Worm (Caenorhabditis elegans) whole organism, L2 larva: ENCODE results near the gene str-164.

Experiments used
- ceh-16 ChIP-seq: fragments of 150-350 bp; optimal IDR thresholded peaks from 2 replicates; lab custom pipeline; 2014; ENCODE audit warnings: missing biosample characterization, missing genetic modification characterization
- egl-27 ChIP-seq: sonication (generic microtip); optimal IDR thresholded peaks from 3 replicates; lab custom pipeline; 2017; ENCODE audit warnings: missing biosample characterization, missing genetic modification reagents, missing genetic modification characterization
- elt-1 ChIP-seq: fragments of 150-350 bp; optimal IDR thresholded peaks from 2 replicates; lab custom pipeline; 2014; ENCODE audit warnings: missing biosample characterization, missing genetic modification characterization
- elt-3 ChIP-seq: sonication (generic microtip); optimal IDR thresholded peaks from 2 replicates; lab custom pipeline; 2017; ENCODE audit warnings: missing biosample characterization, missing genetic modification characterization
- fos-1 ChIP-seq: fragments of 150-350 bp; optimal IDR thresholded peaks from 2 replicates; lab custom pipeline; 2014; ENCODE audit warnings: missing biosample characterization, missing genetic modification characterization
- mab-5 ChIP-seq: fragments of 150-350 bp; optimal IDR thresholded peaks from 2 replicates; lab custom pipeline; 2014; ENCODE audit warnings: missing biosample characterization, missing genetic modification characterization
- mdl-1 ChIP-seq, 2 experiments: fragments of 150-350 bp in 1 of 2; sonication (generic microtip) in 1 of 2; optimal IDR thresholded peaks; 2 replicates each; lab custom pipeline; 2017; ENCODE audit warnings: missing biosample characterization in 2 of 2, missing genetic modification characterization in 2 of 2
- nhr-12 ChIP-seq: fragments of 150-350 bp; optimal IDR thresholded peaks from 2 replicates; lab custom pipeline; 2014; ENCODE audit warnings: missing biosample characterization, missing genetic modification characterization
- nhr-21 ChIP-seq: fragments of 150-350 bp; optimal IDR thresholded peaks from 2 replicates; lab custom pipeline; 2014; ENCODE audit warnings: missing biosample characterization, missing genetic modification characterization
- nhr-77 ChIP-seq: fragments of 150-350 bp; optimal IDR thresholded peaks from 2 replicates; lab custom pipeline; 2014; ENCODE audit warnings: missing biosample characterization, missing genetic modification characterization
- snpc-4 ChIP-seq: fragments of 150-350 bp; optimal IDR thresholded peaks from 2 replicates; lab custom pipeline; 2014; ENCODE audit warnings: missing biosample characterization, missing genetic modification characterization
- unc-62 ChIP-seq: fragments of 150-350 bp; optimal IDR thresholded peaks from 2 replicates; lab custom pipeline; 2014; ENCODE audit warnings: missing biosample characterization, missing genetic modification reagents, missing genetic modification characterization
- ztf-1 ChIP-seq: fragments of 200-800 bp; sonication (Bioruptor generic); conservative IDR thresholded peaks from 2 replicates; pipeline ENCODE4 v1.3.6; 2022; ENCODE audit warnings: missing genetic modification characterization, missing compliant biosample characterization

DNA sequence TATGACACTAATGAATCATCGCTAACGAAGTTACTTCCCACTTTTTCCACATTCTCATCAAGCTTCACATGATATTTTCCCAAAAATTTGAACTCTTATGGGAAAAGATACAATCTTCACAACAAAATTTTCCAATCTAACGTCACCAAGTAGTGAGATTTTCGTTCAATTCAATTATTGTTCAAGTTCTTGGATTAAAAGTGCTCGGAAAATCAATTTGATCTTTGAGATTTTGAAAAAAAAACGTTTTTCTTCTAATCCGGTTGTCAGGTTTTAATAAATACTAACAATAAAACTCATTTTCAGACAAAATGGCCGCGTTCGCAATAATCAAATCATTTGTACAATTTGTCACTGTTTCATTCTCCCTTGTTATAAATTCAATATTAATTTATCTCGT, 26.4 kb upstream of the str-164 start, which contains the start of gene str-153:
- TF ChIP-seq ceh-16 = no peak
- no peak for TF ChIP-seq egl-27 (tag; lab: Kevin White, UChicago)
- no peak for TF ChIP-seq mab-5 (tag; lab: Kevin White, UChicago)
- no peak for TF ChIP-seq unc-62
- TF ChIP-seq elt-1 = no peak
- no peak for TF ChIP-seq nhr-21 (tag; lab: Kevin White, UChicago)
- no peak for TF ChIP-seq fos-1 (tag; lab: Kevin White, UChicago)
- no peak for TF ChIP-seq elt-3 (tag; lab: Kevin White, UChicago)
- TF ChIP-seq ztf-1 = no peak
- no peak for TF ChIP-seq mdl-1 (tag; optimal IDR thresholded peaks at IDR 0.05; lab: Kevin White, UChicago)
- no peak for TF ChIP-seq nhr-77 (tag; lab: Kevin White, UChicago)
- no peak for TF ChIP-seq snpc-4
- no peak for TF ChIP-seq nhr-12
